Worm (Caenorhabditis elegans) whole organism, mixed stage, embryonic: ENCODE measurements around the gene ZK721.3.
A peak's percentile ranks its signal among the peaks of the same experiment; 100 is the strongest.

Source experiments
- M03D4.4 ChIP-seq: sonication (generic microtip); optimal IDR thresholded peaks from 2 replicates; lab custom pipeline; 2017; ENCODE audit warnings: mild to moderate bottlenecking, missing genetic modification characterization, missing compliant biosample characterization
- bed-3 ChIP-seq: fragments of 200-800 bp; sonication (Bioruptor generic); optimal IDR thresholded peaks from 3 replicates; lab custom pipeline; 2018; ENCODE audit warnings: mild to moderate bottlenecking, missing genetic modification characterization, moderate library complexity, missing compliant biosample characterization
- blmp-1 ChIP-seq: fragments of 150-350 bp; optimal IDR thresholded peaks from 2 replicates; lab custom pipeline; 2014; ENCODE audit warnings: missing biosample characterization, missing genetic modification characterization
- ceh-39 ChIP-seq: fragments of 150-350 bp; optimal IDR thresholded peaks from 2 replicates; lab custom pipeline; 2014; ENCODE audit warnings: missing biosample characterization, missing genetic modification characterization
- ceh-43 ChIP-seq: fragments of 200-800 bp; sonication (Bioruptor generic); optimal IDR thresholded peaks from 2 replicates; lab custom pipeline; 2018; ENCODE audit warnings: mild to moderate bottlenecking, missing genetic modification characterization, moderate library complexity, missing compliant biosample characterization
- ceh-83 ChIP-seq: fragments of 200-800 bp; sonication (Bioruptor generic); optimal IDR thresholded peaks from 2 replicates; lab custom pipeline; 2018; ENCODE audit warnings: mild to moderate bottlenecking, missing genetic modification characterization, missing compliant biosample characterization
- ces-1 ChIP-seq: fragments of 150-350 bp; optimal IDR thresholded peaks from 2 replicates; lab custom pipeline; 2014; ENCODE audit warnings: missing biosample characterization, missing genetic modification reagents, missing genetic modification characterization
- drap-1 ChIP-seq: fragments of 200-800 bp; sonication (Bioruptor generic); optimal IDR thresholded peaks from 3 replicates; lab custom pipeline; 2018; ENCODE audit warnings: mild to moderate bottlenecking, missing genetic modification characterization, missing compliant biosample characterization
- elt-1 ChIP-seq: sonication (generic microtip); optimal IDR thresholded peaks from 2 replicates; lab custom pipeline; 2017; ENCODE audit warnings: missing genetic modification characterization, mild to moderate bottlenecking, missing compliant biosample characterization, antibody characterized with exemption, moderate library complexity, borderline replicate concordance; ENCODE audit not compliant: insufficient read depth
- flh-1 ChIP-seq: fragments of 200-800 bp; sonication (Bioruptor generic); optimal IDR thresholded peaks from 2 replicates; lab custom pipeline; 2018; ENCODE audit warnings: mild to moderate bottlenecking, missing genetic modification characterization, moderate library complexity, missing compliant biosample characterization
- ham-2 ChIP-seq: fragments of 200-800 bp; sonication (Bioruptor generic); optimal IDR thresholded peaks from 2 replicates; lab custom pipeline; 2018; ENCODE audit warnings: mild to moderate bottlenecking, missing genetic modification characterization, missing compliant biosample characterization
- hlh-1 ChIP-seq: fragments of 150-350 bp; optimal IDR thresholded peaks from 2 replicates; lab custom pipeline; 2014; ENCODE audit warnings: missing biosample characterization, missing genetic modification reagents, missing genetic modification characterization
- lin-13 ChIP-seq: fragments of 150-350 bp; optimal IDR thresholded peaks from 2 replicates; lab custom pipeline; 2014; ENCODE audit warnings: missing biosample characterization, missing genetic modification characterization
- lin-32 ChIP-seq: fragments of 200-800 bp; sonication (Bioruptor generic); optimal IDR thresholded peaks from 2 replicates; lab custom pipeline; 2018; ENCODE audit warnings: mild to moderate bottlenecking, missing genetic modification characterization, missing compliant biosample characterization
- lsy-2 ChIP-seq: fragments of 150-350 bp; optimal IDR thresholded peaks from 2 replicates; lab custom pipeline; 2014; ENCODE audit warnings: missing biosample characterization, missing genetic modification characterization
- mab-5 ChIP-seq: fragments of 150-350 bp; optimal IDR thresholded peaks from 2 replicates; lab custom pipeline; 2014; ENCODE audit warnings: missing biosample characterization, missing genetic modification characterization
- mls-2 ChIP-seq: sonication (generic microtip); optimal IDR thresholded peaks from 2 replicates; lab custom pipeline; 2016; ENCODE audit warnings: mild to moderate bottlenecking, missing genetic modification characterization, moderate library complexity, missing compliant biosample characterization
- nhr-12 ChIP-seq: fragments of 150-350 bp; optimal IDR thresholded peaks from 2 replicates; lab custom pipeline; 2014; ENCODE audit warnings: missing biosample characterization, missing genetic modification characterization
- nhr-2 ChIP-seq: fragments of 150-350 bp; optimal IDR thresholded peaks from 2 replicates; lab custom pipeline; 2014; ENCODE audit warnings: missing biosample characterization, missing genetic modification characterization
- nhr-237 ChIP-seq: fragments of 150-350 bp; optimal IDR thresholded peaks from 2 replicates; lab custom pipeline; 2014; ENCODE audit warnings: missing biosample characterization, missing genetic modification characterization
- nhr-28 ChIP-seq: fragments of 150-350 bp; optimal IDR thresholded peaks from 2 replicates; lab custom pipeline; 2014; ENCODE audit warnings: missing biosample characterization, missing genetic modification characterization
- nhr-76 ChIP-seq: sonication (generic microtip); optimal IDR thresholded peaks from 2 replicates; lab custom pipeline; 2017; ENCODE audit warnings: missing biosample characterization, missing genetic modification characterization
- pha-4 ChIP-seq: fragments of 150-350 bp; optimal IDR thresholded peaks from 2 replicates; lab custom pipeline; 2018; ENCODE audit warnings: missing biosample characterization, missing genetic modification reagents, missing genetic modification characterization
- sem-2 ChIP-seq: fragments of 200-800 bp; sonication (Bioruptor generic); optimal IDR thresholded peaks from 2 replicates; lab custom pipeline; 2018; ENCODE audit warnings: mild to moderate bottlenecking, missing genetic modification characterization, missing compliant biosample characterization
- snpc-4 ChIP-seq: fragments of 150-350 bp; optimal IDR thresholded peaks from 2 replicates; lab custom pipeline; 2014; ENCODE audit warnings: missing biosample characterization, missing genetic modification characterization
- sptf-1 ChIP-seq: sonication (generic microtip); optimal IDR thresholded peaks from 2 replicates; lab custom pipeline; 2017; ENCODE audit warnings: mild to moderate bottlenecking, missing genetic modification characterization, moderate library complexity, missing compliant biosample characterization
- tbx-8 ChIP-seq: fragments of 200-800 bp; sonication (Bioruptor generic); optimal IDR thresholded peaks from 2 replicates; lab custom pipeline; 2018; ENCODE audit warnings: mild to moderate bottlenecking, missing genetic modification characterization, moderate library complexity, missing compliant biosample characterization
- unc-120 ChIP-seq: sonication (generic microtip); optimal IDR thresholded peaks from 2 replicates; lab custom pipeline; 2017; ENCODE audit warnings: missing genetic modification characterization, missing compliant biosample characterization; ENCODE audit not compliant: poor library complexity, severe bottlenecking
- unc-39 ChIP-seq: fragments of 150-350 bp; optimal IDR thresholded peaks from 2 replicates; lab custom pipeline; 2014; ENCODE audit warnings: missing biosample characterization, missing genetic modification characterization
- unc-62 ChIP-seq: fragments of 150-350 bp; optimal IDR thresholded peaks from 2 replicates; lab custom pipeline; 2014; ENCODE audit warnings: missing biosample characterization, missing genetic modification reagents, missing genetic modification characterization
- zip-8 ChIP-seq: fragments of 150-350 bp; optimal IDR thresholded peaks from 2 replicates; lab custom pipeline; 2014; ENCODE audit warnings: missing biosample characterization, missing genetic modification characterization
- ztf-11 ChIP-seq: fragments of 150-350 bp; optimal IDR thresholded peaks from 2 replicates; lab custom pipeline; 2014; ENCODE audit warnings: missing biosample characterization, missing genetic modification characterization

ZK721.3 gene

DNA sequence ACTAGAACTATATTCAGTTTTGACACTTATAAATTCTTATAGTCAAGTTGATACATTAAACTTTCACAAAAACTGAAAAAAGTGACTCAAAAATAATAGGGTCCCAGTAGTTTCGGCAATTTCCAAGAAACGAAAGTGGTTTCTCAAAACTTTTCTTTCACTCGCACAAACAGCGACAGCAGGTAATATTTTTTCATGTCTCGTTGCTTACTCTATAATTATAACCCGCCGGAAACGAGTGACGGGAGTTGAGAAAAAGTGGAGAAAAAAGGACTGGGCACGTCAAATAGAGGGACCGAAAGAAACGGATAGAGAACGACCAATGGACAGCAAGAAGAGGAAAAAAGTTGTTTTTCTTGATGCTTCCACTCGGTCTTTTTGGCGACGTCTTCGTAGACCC, 15.6 kb downstream of the ZK721.3 start:
- TF ChIP-seq lsy-2 (tag; lab: Kevin White, UChicago) = no peak
- no peak for TF ChIP-seq ceh-43 (GFP tag; lab: Kevin White, UChicago)
- TF ChIP-seq ztf-11 (tag; lab: Kevin White, UChicago) = no peak
- TF ChIP-seq blmp-1 (tag; lab: Kevin White, UChicago) = no peak
- no peak for TF ChIP-seq snpc-4
- TF ChIP-seq nhr-237 (tag; lab: Kevin White, UChicago) = no peak
- no peak for TF ChIP-seq ham-2 (GFP tag; lab: Kevin White, UChicago)
- TF ChIP-seq ceh-83 = no peak
- TF ChIP-seq unc-120 = no peak
- no peak for TF ChIP-seq sem-2 (GFP tag; lab: Kevin White, UChicago)
- no peak for TF ChIP-seq hlh-1 (tag; lab: Kevin White, UChicago)
- TF ChIP-seq nhr-2 = no peak
- no peak for TF ChIP-seq nhr-28 (tag; lab: Kevin White, UChicago)
- TF ChIP-seq ceh-39 (tag; lab: Kevin White, UChicago) = no peak

- no peak for TF ChIP-seq blmp-1 (tag; lab: Kevin White, UChicago)
- TF ChIP-seq zip-8 (tag; lab: Kevin White, UChicago) = no peak
- no peak for TF ChIP-seq pha-4 (tag; lab: Kevin White, UChicago)
- no peak for TF ChIP-seq ceh-43 (GFP tag; lab: Kevin White, UChicago)
- TF ChIP-seq ceh-83 = no peak
- no peak for TF ChIP-seq flh-1 (GFP tag; lab: Kevin White, UChicago)
- no peak for TF ChIP-seq nhr-28 (tag; lab: Kevin White, UChicago)
- TF ChIP-seq ham-2 (GFP tag; lab: Kevin White, UChicago) = no peak
Measured at ce11 chrX:8800355-8800754, 16.0 kb downstream of the ZK721.3 start.

DNA sequence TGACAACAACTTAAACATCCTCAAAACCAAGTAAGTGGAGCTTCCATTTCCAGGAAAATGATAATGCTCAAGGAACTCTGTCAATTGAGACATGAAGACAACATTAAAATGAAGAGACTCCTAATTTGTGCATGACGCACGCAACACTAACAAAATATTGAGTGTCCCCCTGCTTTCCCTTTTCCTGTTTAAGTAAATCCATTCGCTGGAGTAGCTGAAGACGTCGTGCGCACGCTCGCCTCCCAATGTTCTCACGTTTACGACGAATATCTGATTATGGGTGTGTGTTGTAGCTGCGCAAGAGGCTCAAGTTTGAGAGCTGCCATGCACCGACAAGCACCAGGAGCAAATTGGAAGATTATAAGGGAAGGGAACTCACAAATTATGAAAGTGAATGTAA, 16.6 kb downstream of the ZK721.3 start:
- no peak for TF ChIP-seq elt-1 (tag; lab: Kevin White, UChicago)
- no peak for TF ChIP-seq mab-5 (tag; lab: Kevin White, UChicago)
- no peak for TF ChIP-seq nhr-28 (tag; lab: Kevin White, UChicago)
- peak; percentile 92 for TF ChIP-seq ces-1 (GFP tag; lab: Kevin White, UChicago)

DNA sequence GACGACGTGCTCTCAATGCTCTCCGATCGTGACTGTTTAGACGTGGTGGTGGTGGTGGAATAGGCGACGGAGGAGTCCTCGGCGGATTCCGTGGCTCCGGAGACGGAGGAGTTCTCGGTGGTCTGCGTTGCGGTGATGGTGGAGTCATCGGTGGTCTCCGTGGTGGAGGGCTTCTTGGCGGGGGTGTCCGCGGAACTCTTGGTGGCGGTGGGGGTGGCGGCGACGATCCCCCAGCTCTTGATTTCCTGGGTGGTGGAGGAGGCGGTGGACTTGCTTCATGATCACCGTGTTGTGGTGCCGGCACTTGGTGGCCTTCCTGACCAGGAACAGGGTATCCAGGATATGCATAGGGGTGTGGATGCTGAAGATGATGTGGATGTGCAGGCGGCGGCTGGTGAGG, 21.1 kb downstream of the ZK721.3 start:
- TF ChIP-seq lin-32 (GFP tag; lab: Kevin White, UChicago) (no peak), sptf-1 (tag; lab: Kevin White, UChicago) (no peak), flh-1 (GFP tag; lab: Kevin White, UChicago) (no peak), hlh-1 (tag; lab: Kevin White, UChicago) (no peak), nhr-2 (no peak), lin-13 (tag; lab: Kevin White, UChicago) (no peak), drap-1 (no peak), tbx-8 (GFP tag; lab: Kevin White, UChicago) (no peak), pha-4 (tag; lab: Kevin White, UChicago) (no peak), nhr-76 (tag; lab: Kevin White, UChicago) (no peak), snpc-4 (no peak), unc-120 (no peak), nhr-12 (no peak), lsy-2 (tag; lab: Kevin White, UChicago) (no peak), unc-62 (no peak), ham-2 (GFP tag; lab: Kevin White, UChicago) (no peak), unc-39 (tag; lab: Kevin White, UChicago) (no peak), bed-3 (GFP tag; lab: Kevin White, UChicago) (no peak), M03D4.4 (tag; lab: Kevin White, UChicago) (no peak)
- TF ChIP-seq, all 35 proteins: peak for 0

- TF ChIP-seq unc-120 (peak; percentile 48), mls-2 (tag; lab: Kevin White, UChicago) (no peak)
- TF ChIP-seq, all 35 proteins: peak for 1
Measured at ce11 chrX:8806070-8806799, 21.9 kb downstream of the ZK721.3 start, which contains the start of gene R04E5.8. Gene R04E5.8, minus strand, starts transcription at chrX:8806120.
